Fruit fly (Drosophila melanogaster) whole organism, embryonic: ENCODE measurements around the gene CG42827.

Experiments
- Atf3 ChIP-seq: fragments of 200-800 bp; sonication (Bioruptor generic); optimal IDR thresholded peaks from 3 replicates; lab custom pipeline; 2016; ENCODE audit warnings: missing biosample characterization, missing genetic modification characterization
- CG10274 ChIP-seq: fragments of 200-800 bp; sonication (Bioruptor generic); optimal IDR thresholded peaks from 3 replicates; lab custom pipeline; 2017; ENCODE audit warnings: missing biosample characterization, mild to moderate bottlenecking, missing genetic modification characterization
- CG10543 ChIP-seq: fragments of 200-800 bp; sonication (Bioruptor generic); optimal IDR thresholded peaks from 3 replicates; lab custom pipeline; 2017; ENCODE audit warnings: missing biosample characterization, mild to moderate bottlenecking, missing genetic modification characterization, moderate library complexity
- CG10565 ChIP-seq: fragments of 200-800 bp; sonication (Bioruptor generic); optimal IDR thresholded peaks from 3 replicates; lab custom pipeline; 2016; ENCODE audit warnings: missing biosample characterization, mild to moderate bottlenecking, missing genetic modification characterization
- CG11560 ChIP-seq: fragments of 200-800 bp; sonication (Bioruptor generic); IDR thresholded peaks from 3 replicates; pipeline ENCODE4 v1.3.6; 2022; ENCODE audit warnings: missing biosample characterization, missing genetic modification characterization
- CG11695 ChIP-seq: fragments of 200-800 bp; sonication (Bioruptor generic); IDR thresholded peaks from 3 replicates; pipeline ENCODE4 v1.3.6; 2022; ENCODE audit warnings: missing biosample characterization, missing genetic modification characterization
- CG12299 ChIP-seq: fragments of 200-800 bp; sonication (Bioruptor generic); optimal IDR thresholded peaks from 2 replicates; lab custom pipeline; 2018; ENCODE audit warnings: missing biosample characterization, mild to moderate bottlenecking, missing genetic modification characterization
- CG13775 ChIP-seq: fragments of 200-800 bp; sonication (Bioruptor generic); optimal IDR thresholded peaks from 3 replicates; lab custom pipeline; 2017; ENCODE audit warnings: missing biosample characterization, mild to moderate bottlenecking, missing genetic modification characterization
- CG14050 ChIP-seq: fragments of 200-800 bp; sonication (Bioruptor generic); IDR thresholded peaks from 3 replicates; pipeline ENCODE4 v1.3.6; 2022; ENCODE audit warnings: missing biosample characterization, missing genetic modification characterization
- CG1603 ChIP-seq: fragments of 200-800 bp; sonication (Bioruptor generic); optimal IDR thresholded peaks from 2 replicates; lab custom pipeline; 2019; ENCODE audit warnings: missing biosample characterization, mild to moderate bottlenecking, missing genetic modification characterization, moderate library complexity
- CG16813 ChIP-seq: fragments of 200-800 bp; sonication (Bioruptor generic); IDR thresholded peaks from 3 replicates; pipeline ENCODE4 v1.3.6; 2022; ENCODE audit warnings: missing biosample characterization, missing genetic modification characterization; ENCODE audit not compliant: partially characterized antibody
- CG33213 ChIP-seq: fragments of 200-800 bp; sonication (Bioruptor generic); optimal IDR thresholded peaks from 3 replicates; lab custom pipeline; 2016; ENCODE audit warnings: missing biosample characterization, missing genetic modification characterization
- CG3407 ChIP-seq: fragments of 200-800 bp; sonication (Bioruptor generic); optimal IDR thresholded peaks from 2 replicates; lab custom pipeline; 2018; ENCODE audit warnings: missing biosample characterization, mild to moderate bottlenecking, missing genetic modification characterization
- CG42726 ChIP-seq: fragments of 200-800 bp; sonication (Bioruptor generic); IDR thresholded peaks from 2 replicates; pipeline ENCODE4 v1.3.6; 2022; ENCODE audit warnings: missing biosample characterization, missing genetic modification characterization; ENCODE audit not compliant: partially characterized antibody
- CG7963 ChIP-seq: fragments of 200-800 bp; sonication (Bioruptor generic); IDR thresholded peaks from 3 replicates; pipeline ENCODE4 v1.3.6; 2022; ENCODE audit warnings: missing biosample characterization, missing genetic modification characterization; ENCODE audit not compliant: partially characterized antibody
- CG7987 ChIP-seq: fragments of 200-800 bp; sonication (Bioruptor generic); optimal IDR thresholded peaks from 2 replicates; lab custom pipeline; 2018; ENCODE audit warnings: missing biosample characterization, mild to moderate bottlenecking, missing genetic modification characterization, moderate library complexity
- CG9817 ChIP-seq: fragments of 200-800 bp; sonication (Bioruptor generic); optimal IDR thresholded peaks from 2 replicates; lab custom pipeline; 2018; ENCODE audit warnings: missing biosample characterization, mild to moderate bottlenecking, missing genetic modification characterization, moderate library complexity
- Camta ChIP-seq: fragments of 200-800 bp; sonication (Bioruptor generic); optimal IDR thresholded peaks from 2 replicates; lab custom pipeline; 2016; ENCODE audit warnings: missing biosample characterization, missing genetic modification characterization
- CrebB ChIP-seq: fragments of 200-800 bp; sonication (Bioruptor generic); optimal IDR thresholded peaks from 3 replicates; lab custom pipeline; 2018; ENCODE audit warnings: missing biosample characterization, mild to moderate bottlenecking, missing genetic modification characterization
- Dip2 ChIP-seq: fragments of 200-800 bp; sonication (Bioruptor generic); IDR thresholded peaks from 2 replicates; pipeline ENCODE4 v1.3.6; 2022; ENCODE audit warnings: missing biosample characterization, missing genetic modification characterization
- Doc3 ChIP-seq: fragments of 200-800 bp; sonication (Bioruptor generic); IDR thresholded peaks from 3 replicates; pipeline ENCODE4 v1.3.6; 2022; ENCODE audit warnings: missing biosample characterization, missing genetic modification characterization; ENCODE audit not compliant: partially characterized antibody
- E2f1 ChIP-seq: fragments of 200-800 bp; sonication (Bioruptor generic); IDR thresholded peaks from 2 replicates; pipeline ENCODE4 v1.3.6; 2022; ENCODE audit warnings: missing biosample characterization, missing genetic modification characterization
- HmgZ ChIP-seq: fragments of 200-800 bp; sonication (Bioruptor generic); optimal IDR thresholded peaks from 2 replicates; lab custom pipeline; 2018; ENCODE audit warnings: missing biosample characterization, mild to moderate bottlenecking, missing genetic modification characterization
- Hr78 ChIP-seq, 2 experiments: fragments of 200-800 bp in 1 of 2; fragments of >200 bp in 1 of 2; sonication (Bioruptor generic) in 1 of 2; optimal IDR thresholded peaks; 2 replicates each; lab custom pipeline; 2017 to 2019; ENCODE audit warnings: missing biosample characterization in 2 of 2, missing genetic modification characterization in 2 of 2, mild to moderate bottlenecking in 1 of 2, moderate library complexity in 1 of 2
- MTF-1 ChIP-seq: fragments of 200-800 bp; sonication (Bioruptor generic); optimal IDR thresholded peaks from 2 replicates; lab custom pipeline; 2018; ENCODE audit warnings: missing biosample characterization, mild to moderate bottlenecking, missing genetic modification characterization, borderline replicate concordance
- NC2β ChIP-seq: fragments of 200-800 bp; sonication (Bioruptor generic); optimal IDR thresholded peaks from 2 replicates; lab custom pipeline; 2016; ENCODE audit warnings: missing biosample characterization, missing genetic modification characterization
- Sox102F ChIP-seq: fragments of 200-800 bp; sonication (Bioruptor generic); optimal IDR thresholded peaks from 2 replicates; lab custom pipeline; 2018; ENCODE audit warnings: missing biosample characterization, mild to moderate bottlenecking, missing genetic modification characterization, moderate library complexity
- ato ChIP-seq: fragments of 200-800 bp; sonication (Bioruptor generic); IDR thresholded peaks from 2 replicates; pipeline ENCODE4 v1.3.6; 2022; ENCODE audit warnings: missing biosample characterization, missing genetic modification characterization; ENCODE audit not compliant: partially characterized antibody
- bsh ChIP-seq, 2 experiments: fragments of 200-800 bp; sonication (Bioruptor generic); optimal IDR thresholded peaks; 2 replicates each; lab custom pipeline; 2017 to 2018; ENCODE audit warnings: mild to moderate bottlenecking in 2 of 2, missing biosample characterization in 2 of 2, missing genetic modification characterization in 2 of 2, moderate library complexity in 1 of 2
- cas ChIP-seq: fragments of 200-800 bp; sonication (Bioruptor generic); IDR thresholded peaks from 2 replicates; pipeline ENCODE4 v1.3.6; 2022; ENCODE audit warnings: missing biosample characterization, missing genetic modification characterization
- da ChIP-seq: fragments of 200-800 bp; sonication (Bioruptor generic); optimal IDR thresholded peaks from 2 replicates; lab custom pipeline; 2016; ENCODE audit warnings: missing biosample characterization, missing genetic modification characterization
- danr ChIP-seq: fragments of 200-800 bp; sonication (Bioruptor generic); IDR thresholded peaks from 2 replicates; pipeline ENCODE4 v1.3.6; 2022; ENCODE audit warnings: missing biosample characterization, missing genetic modification characterization
- esg ChIP-seq: fragments of 200-800 bp; sonication (Bioruptor generic); conservative IDR thresholded peaks from 2 replicates; pipeline ENCODE4 v1.3.6; 2022; ENCODE audit warnings: missing biosample characterization, missing genetic modification characterization
- hkb ChIP-seq, 2 experiments: fragments of 200-800 bp in 1 of 2; fragments of >200 bp in 1 of 2; sonication (Bioruptor generic) in 1 of 2; IDR thresholded peaks in 1 of 2; optimal IDR thresholded peaks in 1 of 2; 2 replicates each; pipeline versions ENCODE4 v1.3.6 to Lab custom; 2017 to 2022; ENCODE audit warnings: missing biosample characterization in 1 of 2, missing genetic modification characterization in 1 of 2
- inv ChIP-seq: fragments of 200-800 bp; sonication (Bioruptor generic); IDR thresholded peaks from 2 replicates; pipeline ENCODE4 v1.3.6; 2022; ENCODE audit warnings: missing biosample characterization, missing genetic modification characterization; ENCODE audit not compliant: partially characterized antibody
- knrl ChIP-seq: fragments of 200-800 bp; sonication (Bioruptor generic); IDR thresholded peaks from 3 replicates; pipeline ENCODE4 v1.3.6; 2022; ENCODE audit warnings: missing biosample characterization, missing genetic modification characterization; ENCODE audit not compliant: partially characterized antibody
- org-1 ChIP-seq: fragments of 200-800 bp; sonication (Bioruptor generic); optimal IDR thresholded peaks from 2 replicates; lab custom pipeline; 2017; ENCODE audit warnings: missing biosample characterization, missing genetic modification characterization
- otp ChIP-seq: fragments of 200-800 bp; sonication (Bioruptor generic); IDR thresholded peaks from 3 replicates; pipeline ENCODE4, ENCODE4 v1.3.6; 2022; ENCODE audit warnings: missing biosample characterization, missing genetic modification characterization
- pfk ChIP-seq: fragments of 200-800 bp; sonication (Bioruptor generic); optimal IDR thresholded peaks from 2 replicates; lab custom pipeline; 2018; ENCODE audit warnings: missing biosample characterization, mild to moderate bottlenecking, missing genetic modification characterization, moderate library complexity
- salm ChIP-seq: fragments of 200-800 bp; sonication (Bioruptor generic); optimal IDR thresholded peaks from 2 replicates; lab custom pipeline; 2018; ENCODE audit warnings: missing biosample characterization, mild to moderate bottlenecking, missing genetic modification characterization
- sc ChIP-seq, 3 experiments: fragments of >200 bp in 2 of 3; fragments of 200-800 bp in 1 of 3; sonication (Bioruptor generic) in 1 of 3; optimal IDR thresholded peaks; 2 replicates in 2 of 3; 3 replicates in 1 of 3; lab custom pipeline; 2017; ENCODE audit warnings: mild to moderate bottlenecking in 1 of 3, missing biosample characterization in 1 of 3, missing genetic modification characterization in 1 of 3, missing genetic modification reagents in 1 of 3
- slou ChIP-seq: fragments of 200-800 bp; sonication (Bioruptor generic); optimal IDR thresholded peaks from 3 replicates; lab custom pipeline; 2016; ENCODE audit warnings: missing biosample characterization, missing genetic modification characterization
- sna ChIP-seq: fragments of 200-800 bp; sonication (Bioruptor generic); IDR thresholded peaks from 2 replicates; pipeline ENCODE4 v1.3.6; 2022; ENCODE audit warnings: missing biosample characterization, missing genetic modification characterization; ENCODE audit not compliant: partially characterized antibody
- sug ChIP-seq: fragments of 200-800 bp; optimal IDR thresholded peaks from 2 replicates; lab custom pipeline; 2019; ENCODE audit warnings: missing biosample characterization, mild to moderate bottlenecking, missing genetic modification characterization, moderate library complexity
- tio ChIP-seq: fragments of 200-800 bp; sonication (Bioruptor generic); optimal IDR thresholded peaks from 2 replicates; lab custom pipeline; 2017; ENCODE audit warnings: missing biosample characterization, missing genetic modification characterization, inconsistent platforms
- tll ChIP-seq, 2 experiments: fragments of 200-800 bp in 1 of 2; fragments of >200 bp in 1 of 2; sonication (Bioruptor generic) in 1 of 2; optimal IDR thresholded peaks; 2 replicates each; lab custom pipeline; 2017 to 2019; ENCODE audit warnings: missing biosample characterization in 2 of 2, missing genetic modification characterization in 2 of 2, mild to moderate bottlenecking in 1 of 2, moderate library complexity in 1 of 2
- zf30C ChIP-seq: fragments of 200-800 bp; sonication (Bioruptor generic); optimal IDR thresholded peaks from 3 replicates; lab custom pipeline; 2018; ENCODE audit warnings: missing biosample characterization, mild to moderate bottlenecking, missing genetic modification characterization

Gene CG42827

dm6 chr3R:23326292-23326691, 46.4 kb upstream of the CG42827 start (continued):
- TF ChIP-seq HmgZ (tag; lab: Kevin White, UChicago) (peak; percentile 77), Doc3 (GFP tag; lab: Robert Waterston, UW) (no peak), CG12299 (tag; lab: Kevin White, UChicago) (peak; percentile 66), CG1603 (tag; lab: Kevin White, UChicago) (peak; percentile 96), otp (GFP tag; lab: Robert Waterston, UW) (peak; percentile 83), Camta (GFP tag; lab: Kevin White, UChicago) (peak; percentile 81), CG3407 (peak; percentile 77), salm (peak; percentile 69), CG14050 (peak; percentile 51; the same call in 1 of the 3 replicates), CG10543 (GFP tag; lab: Kevin White, UChicago) (peak; percentile 12), slou (GFP tag; lab: Kevin White, UChicago) (peak; percentile 54), cas (GFP tag; lab: Robert Waterston, UW) (no peak), zf30C (GFP tag; lab: Kevin White, UChicago) (peak; percentile 81), E2f1 (peak; percentile 75), MTF-1 (GFP tag; lab: Kevin White, UChicago) (peak; percentile 83), danr (peak; percentile 53; the same call in 1 of the 2 replicates), sna (GFP tag; lab: Robert Waterston, UW) (no peak), NC2β (peak; percentile 93), CrebB (tag; lab: Kevin White, UChicago) (peak; percentile 79), CG7987 (GFP tag; lab: Kevin White, UChicago) (peak; percentile 56), CG10565 (GFP tag; lab: Kevin White, UChicago) (peak; percentile 35), hkb (optimal IDR thresholded peaks at IDR 0.05; lab: Kevin White, UChicago) (no peak), hkb (GFP tag; IDR thresholded peaks at IDR 0.05; lab: Robert Waterston, UW) (peak; percentile 82), CG10274 (GFP tag; lab: Kevin White, UChicago) (peak; percentile 62), Sox102F (GFP tag; lab: Kevin White, UChicago) (peak; percentile 78), CG33213 (peak; percentile 83), bsh (GFP tag; optimal IDR thresholded peaks at IDR 0.05; lab: Kevin White, UChicago) (peak; percentile 92 to 95), pfk (GFP tag; lab: Kevin White, UChicago) (no peak), CG16813 (GFP tag; lab: Robert Waterston, UW) (no peak), CG13775 (GFP tag; lab: Kevin White, UChicago) (peak; percentile 82), CG9817 (tag; lab: Kevin White, UChicago) (peak; percentile 74), sc (optimal IDR thresholded peaks at IDR 0.05; lab: Kevin White, UChicago) (no peak), sc (GFP tag; optimal IDR thresholded peaks at IDR 0.05; lab: Kevin White, UChicago) (peak; percentile 86), sug (no peak), org-1 (GFP tag; lab: Kevin White, UChicago) (peak; percentile 85), CG11695 (peak; percentile 70), CG7963 (GFP tag; lab: Robert Waterston, UW) (no peak), esg (GFP tag; lab: Robert Waterston, UW) (peak; percentile 69), CG11560 (tag; lab: Robert Waterston, UW) (peak; percentile 69; the same call in 2 of the 3 replicates), tll (GFP tag; optimal IDR thresholded peaks at IDR 0.05; lab: Kevin White, UChicago) (no peak), knrl (no peak), Atf3 (GFP tag; lab: Kevin White, UChicago) (peak; percentile 72), Dip2 (GFP tag; lab: Robert Waterston, UW) (no peak), da (GFP tag; lab: Kevin White, UChicago) (peak; percentile 18), CG42726 (no peak), Hr78 (GFP tag; optimal IDR thresholded peaks at IDR 0.05; lab: Kevin White, UChicago) (peak in 1 of 2 experiments; percentile 40), inv (GFP tag; lab: Robert Waterston, UW) (no peak), ato (GFP tag; lab: Robert Waterston, UW) (no peak), tio (GFP tag; lab: Kevin White, UChicago) (peak; percentile 79)
